Worm (Caenorhabditis elegans) whole organism, L4/young adult: ENCODE measurements around the gene C47A10.16.

ENCODE experiments used
- W03F9.2 ChIP-seq: fragments of 150-350 bp; optimal IDR thresholded peaks from 2 replicates; lab custom pipeline; 2014; ENCODE audit warnings: missing biosample characterization, missing genetic modification characterization
- him-1 ChIP-seq: sonication (generic microtip); optimal IDR thresholded peaks from 2 replicates; lab custom pipeline; 2016; ENCODE audit warnings: missing genotype, missing genetic modification reagents, missing genetic modification characterization, missing compliant biosample characterization

ce11 chrV:17732516-17732915 lies 32.5 kb downstream of the C47A10.16 start, which contains the start of gene twk-42:
- no peak for TF ChIP-seq W03F9.2 (tag; lab: Kevin White, UChicago)
- TF ChIP-seq him-1: no peak
